Worm (Caenorhabditis elegans) whole organism, L1 larva: ENCODE results near the gene Y53C12A.6.

Experiments
- alr-1 ChIP-seq: fragments of 200-800 bp; sonication (Bioruptor generic); optimal IDR thresholded peaks from 2 replicates; lab custom pipeline; 2018; ENCODE audit warnings: borderline replicate concordance, mild to moderate bottlenecking, missing genetic modification characterization, missing compliant biosample characterization
- ceh-82 ChIP-seq, 3 experiments: fragments of 150-350 bp in 1 of 3; sonication (generic microtip) in 2 of 3; optimal IDR thresholded peaks; 2 replicates each; lab custom pipeline; 2014 to 2017; ENCODE audit warnings: missing biosample characterization in 3 of 3, missing genetic modification characterization in 3 of 3
- efl-1 ChIP-seq, 4 experiments: fragments of 150-350 bp; optimal IDR thresholded peaks in 3 of 4; peaks in 1 of 4; 1 replicate in 1 of 4; 2 replicates in 3 of 4; lab custom pipeline; 2014; ENCODE audit warnings: missing biosample characterization in 2 of 4, missing genetic modification characterization in 2 of 4, missing genetic modification reagents in 2 of 4
- efl-3 ChIP-seq: fragments of 200-800 bp; sonication (Bioruptor generic); optimal IDR thresholded peaks from 2 replicates; lab custom pipeline; 2018; ENCODE audit warnings: mild to moderate bottlenecking, missing genetic modification characterization, missing compliant biosample characterization
- hlh-4 ChIP-seq: sonication (generic microtip); optimal IDR thresholded peaks from 2 replicates; lab custom pipeline; 2016; ENCODE audit warnings: mild to moderate bottlenecking, missing genetic modification characterization, missing compliant biosample characterization
- lin-14 ChIP-seq: fragments of 200-800 bp; sonication (Bioruptor generic); optimal IDR thresholded peaks from 2 replicates; lab custom pipeline; 2018; ENCODE audit warnings: mild to moderate bottlenecking, missing genetic modification characterization, moderate library complexity, missing compliant biosample characterization
- lir-3 ChIP-seq: sonication (generic microtip); optimal IDR thresholded peaks from 2 replicates; lab custom pipeline; 2016; ENCODE audit warnings: mild to moderate bottlenecking, missing genetic modification characterization, moderate library complexity, missing compliant biosample characterization; ENCODE audit not compliant: poor library complexity
- lsy-2 ChIP-seq, 2 experiments: fragments of 150-350 bp; optimal IDR thresholded peaks; 2 replicates each; lab custom pipeline; 2014; ENCODE audit warnings: missing biosample characterization in 2 of 2, missing genetic modification characterization in 2 of 2
- nhr-71 ChIP-seq: sonication (generic microtip); optimal IDR thresholded peaks from 2 replicates; lab custom pipeline; 2016; ENCODE audit warnings: mild to moderate bottlenecking, missing genetic modification characterization, moderate library complexity, missing compliant biosample characterization
- unc-98 ChIP-seq: fragments of 200-800 bp; sonication (Bioruptor generic); IDR thresholded peaks from 2 replicates; pipeline ENCODE4 v1.3.6; 2022; ENCODE audit warnings: missing genetic modification characterization, missing compliant biosample characterization
- ztf-4 ChIP-seq: fragments of 150-350 bp; optimal IDR thresholded peaks from 2 replicates; lab custom pipeline; 2014; ENCODE audit warnings: missing biosample characterization, missing genetic modification characterization

The Y53C12A.6 gene

ce11 chrII:9667382-9667781 is 50.4 kb downstream of the Y53C12A.6 start, which contains the start of gene ZK1320.11:
Gene ZK1320.11, plus strand, starts transcription at chrII:9667624.
- TF ChIP-seq unc-98 (GFP tag; lab: Robert Waterston, UW) (no peak), efl-1 (optimal IDR thresholded peaks at IDR 0.05; lab: Kevin White, UChicago) (peak; percentile 21 to 27), efl-1 (GFP tag; optimal IDR thresholded peaks at IDR 0.05 in 1 of 2; lab: Kevin White, UChicago) (no peak), hlh-4 (peak; percentile 22), lin-14 (GFP tag; lab: Kevin White, UChicago) (peak; percentile 5), ceh-82 (tag; optimal IDR thresholded peaks at IDR 0.05; lab: Kevin White, UChicago) (peak in 1 of 3 experiments; percentile 9), ztf-4 (tag; lab: Kevin White, UChicago) (no peak), efl-3 (GFP tag; lab: Kevin White, UChicago) (no peak), alr-1 (tag; lab: Kevin White, UChicago) (no peak), nhr-71 (peak; percentile 25), lsy-2 (tag; optimal IDR thresholded peaks at IDR 0.05; lab: Kevin White, UChicago) (peak in 1 of 2 experiments; percentile 58), lir-3 (tag; lab: Kevin White, UChicago) (no peak)
